Worm (Caenorhabditis elegans) whole organism, L1 larva: ENCODE data around the gene F22E5.2.
A peak's percentile ranks its signal among the peaks of the same experiment; 100 is the strongest.

Source experiments
- C04F5.9 ChIP-seq: sonication (generic microtip); optimal IDR thresholded peaks from 2 replicates; lab custom pipeline; 2016; ENCODE audit warnings: missing genetic modification characterization, missing compliant biosample characterization
- C34B4.2 ChIP-seq: sonication (generic microtip); optimal IDR thresholded peaks from 2 replicates; lab custom pipeline; 2017; ENCODE audit warnings: mild to moderate bottlenecking, missing genetic modification characterization, missing compliant biosample characterization
- Y116A8C.19 ChIP-seq: sonication (generic microtip); optimal IDR thresholded peaks from 2 replicates; lab custom pipeline; 2016; ENCODE audit warnings: missing compliant biosample characterization, missing genetic modification characterization, borderline replicate concordance
- aha-1 ChIP-seq: fragments of 150-350 bp; optimal IDR thresholded peaks from 2 replicates; lab custom pipeline; 2014; ENCODE audit warnings: missing biosample characterization, missing genetic modification characterization
- blmp-1 ChIP-seq: fragments of 150-350 bp; optimal IDR thresholded peaks from 2 replicates; lab custom pipeline; 2014; ENCODE audit warnings: missing biosample characterization, missing genetic modification characterization
- ceh-63 ChIP-seq: fragments of 200-800 bp; sonication (Bioruptor generic); optimal IDR thresholded peaks from 2 replicates; lab custom pipeline; 2018; ENCODE audit warnings: mild to moderate bottlenecking, missing genetic modification characterization, missing compliant biosample characterization
- ceh-90 ChIP-seq: sonication (generic microtip); optimal IDR thresholded peaks from 2 replicates; lab custom pipeline; 2016; ENCODE audit warnings: missing genetic modification characterization, missing compliant biosample characterization
- ces-1 ChIP-seq: fragments of 150-350 bp; optimal IDR thresholded peaks from 2 replicates; lab custom pipeline; 2014; ENCODE audit warnings: missing biosample characterization, missing genetic modification reagents, missing genetic modification characterization
- efl-1 ChIP-seq, 4 experiments: fragments of 150-350 bp; optimal IDR thresholded peaks in 3 of 4; peaks in 1 of 4; 1 replicate in 1 of 4; 2 replicates in 3 of 4; lab custom pipeline; 2014; ENCODE audit warnings: missing biosample characterization in 2 of 4, missing genetic modification characterization in 2 of 4, missing genetic modification reagents in 2 of 4
- egl-27 ChIP-seq, 2 experiments: fragments of 150-350 bp in 1 of 2; sonication (generic microtip); optimal IDR thresholded peaks; 3 replicates each; lab custom pipeline; 2017 to 2018; ENCODE audit warnings: missing biosample characterization in 2 of 2, missing genetic modification characterization in 2 of 2, missing genetic modification reagents in 2 of 2
- elt-2 ChIP-seq: sonication (generic microtip); optimal IDR thresholded peaks from 2 replicates; lab custom pipeline; 2016; ENCODE audit warnings: missing genetic modification characterization, mild to moderate bottlenecking, inconsistent platforms, missing compliant biosample characterization, missing genetic modification reagents
- elt-3 ChIP-seq, 6 experiments: fragments of 150-350 bp in 1 of 6; sonication (generic microtip); optimal IDR thresholded peaks; 2 replicates each; lab custom pipeline; 2017 to 2018; ENCODE audit warnings: missing biosample characterization in 6 of 6, missing genetic modification characterization in 6 of 6, inconsistent platforms in 1 of 6
- ets-5 ChIP-seq: fragments of 200-800 bp; sonication (Bioruptor generic); IDR thresholded peaks from 2 replicates; pipeline ENCODE4 v1.3.6; 2022; ENCODE audit warnings: missing genetic modification characterization, missing compliant biosample characterization
- fkh-10 ChIP-seq: sonication (generic microtip); optimal IDR thresholded peaks from 2 replicates; lab custom pipeline; 2017; ENCODE audit warnings: missing biosample characterization, missing genetic modification reagents, missing genetic modification characterization
- fkh-8 ChIP-seq: sonication (generic microtip); optimal IDR thresholded peaks from 2 replicates; lab custom pipeline; 2016; ENCODE audit warnings: mild to moderate bottlenecking, missing genetic modification characterization, missing compliant biosample characterization
- hlh-4 ChIP-seq: sonication (generic microtip); optimal IDR thresholded peaks from 2 replicates; lab custom pipeline; 2016; ENCODE audit warnings: mild to moderate bottlenecking, missing genetic modification characterization, missing compliant biosample characterization
- lin-13 ChIP-seq: fragments of 150-350 bp; optimal IDR thresholded peaks from 2 replicates; lab custom pipeline; 2014; ENCODE audit warnings: missing biosample characterization, missing genetic modification reagents, missing genetic modification characterization
- lin-14 ChIP-seq: fragments of 200-800 bp; sonication (Bioruptor generic); optimal IDR thresholded peaks from 2 replicates; lab custom pipeline; 2018; ENCODE audit warnings: mild to moderate bottlenecking, missing genetic modification characterization, moderate library complexity, missing compliant biosample characterization
- lin-15B ChIP-seq: fragments of 150-350 bp; sonication (generic microtip); optimal IDR thresholded peaks from 3 replicates; lab custom pipeline; 2014; ENCODE audit warnings: missing biosample characterization, missing genetic modification characterization
- lin-39 ChIP-seq: fragments of 150-350 bp; optimal IDR thresholded peaks from 2 replicates; lab custom pipeline; 2014; ENCODE audit warnings: missing biosample characterization, missing genetic modification reagents, missing genetic modification characterization
- lir-3 ChIP-seq: sonication (generic microtip); optimal IDR thresholded peaks from 2 replicates; lab custom pipeline; 2016; ENCODE audit warnings: mild to moderate bottlenecking, missing genetic modification characterization, moderate library complexity, missing compliant biosample characterization; ENCODE audit not compliant: poor library complexity
- mdl-1 ChIP-seq, 2 experiments: fragments of 150-350 bp; optimal IDR thresholded peaks; 2 replicates each; lab custom pipeline; 2014 to 2017; ENCODE audit warnings: missing biosample characterization in 2 of 2, missing genetic modification characterization in 2 of 2, inconsistent platforms in 1 of 2
- nhr-19 ChIP-seq: fragments of 200-800 bp; sonication (Bioruptor generic); conservative IDR thresholded peaks from 2 replicates; pipeline ENCODE4 v1.3.6; 2022; ENCODE audit warnings: missing genetic modification characterization, missing compliant biosample characterization
- nhr-47 ChIP-seq: sonication (generic microtip); optimal IDR thresholded peaks from 2 replicates; lab custom pipeline; 2016; ENCODE audit warnings: mild to moderate bottlenecking, missing genetic modification characterization, moderate library complexity, missing compliant biosample characterization
- nhr-90 ChIP-seq: sonication (generic microtip); optimal IDR thresholded peaks from 2 replicates; lab custom pipeline; 2016; ENCODE audit warnings: mild to moderate bottlenecking, missing genetic modification characterization, missing compliant biosample characterization; ENCODE audit not compliant: poor library complexity
- rnt-1 ChIP-seq: sonication (generic microtip); optimal IDR thresholded peaks from 2 replicates; lab custom pipeline; 2016; ENCODE audit warnings: mild to moderate bottlenecking, missing genetic modification characterization, moderate library complexity, missing compliant biosample characterization
- skn-1 ChIP-seq: fragments of 150-350 bp; optimal IDR thresholded peaks from 2 replicates; lab custom pipeline; 2014; ENCODE audit warnings: missing biosample characterization, missing genetic modification characterization
- snu-23 ChIP-seq: sonication (generic microtip); optimal IDR thresholded peaks from 2 replicates; lab custom pipeline; 2016; ENCODE audit warnings: missing genetic modification characterization, missing compliant biosample characterization
- swsn-7 ChIP-seq: sonication (generic microtip); optimal IDR thresholded peaks from 2 replicates; lab custom pipeline; 2016; ENCODE audit warnings: missing genetic modification characterization, missing compliant biosample characterization
- tbx-2 ChIP-seq: sonication (generic microtip); optimal IDR thresholded peaks from 2 replicates; lab custom pipeline; 2016; ENCODE audit warnings: missing genetic modification characterization, missing compliant biosample characterization
- unc-62 ChIP-seq: fragments of 150-350 bp; optimal IDR thresholded peaks from 2 replicates; lab custom pipeline; 2014; ENCODE audit warnings: missing biosample characterization, missing genetic modification reagents, missing genetic modification characterization
- unc-86 ChIP-seq: sonication (generic microtip); optimal IDR thresholded peaks from 2 replicates; lab custom pipeline; 2016; ENCODE audit warnings: missing genetic modification characterization, missing compliant biosample characterization
- unc-98 ChIP-seq: fragments of 200-800 bp; sonication (Bioruptor generic); IDR thresholded peaks from 2 replicates; pipeline ENCODE4 v1.3.6; 2022; ENCODE audit warnings: missing genetic modification characterization, missing compliant biosample characterization
- ztf-11 ChIP-seq, 2 experiments: sonication (generic microtip); optimal IDR thresholded peaks; 2 replicates each; lab custom pipeline; 2016 to 2017; ENCODE audit warnings: missing genetic modification characterization in 2 of 2, missing biosample characterization in 1 of 2, missing compliant biosample characterization in 1 of 2

The F22E5.2 gene

ce11 chrII:2690080-2690479 lies 24.9 kb downstream of the F22E5.2 start, which contains the start of gene nspf-3:
nspf-3 (minus strand) TSS chrII:2690180.
- TF ChIP-seq rnt-1 (tag; lab: Kevin White, UChicago) (no peak), fkh-10 (GFP tag; lab: Kevin White, UChicago) (no peak), lin-15B (tag; lab: Kevin White, UChicago) (no peak), skn-1 (no peak), unc-86 (tag; lab: Kevin White, UChicago) (no peak), C04F5.9 (tag; lab: Kevin White, UChicago) (no peak), mdl-1 (tag; optimal IDR thresholded peaks at IDR 0.05; lab: Kevin White, UChicago) (no peak), elt-3 (tag; optimal IDR thresholded peaks at IDR 0.05; lab: Kevin White, UChicago) (no peak)

DNA sequence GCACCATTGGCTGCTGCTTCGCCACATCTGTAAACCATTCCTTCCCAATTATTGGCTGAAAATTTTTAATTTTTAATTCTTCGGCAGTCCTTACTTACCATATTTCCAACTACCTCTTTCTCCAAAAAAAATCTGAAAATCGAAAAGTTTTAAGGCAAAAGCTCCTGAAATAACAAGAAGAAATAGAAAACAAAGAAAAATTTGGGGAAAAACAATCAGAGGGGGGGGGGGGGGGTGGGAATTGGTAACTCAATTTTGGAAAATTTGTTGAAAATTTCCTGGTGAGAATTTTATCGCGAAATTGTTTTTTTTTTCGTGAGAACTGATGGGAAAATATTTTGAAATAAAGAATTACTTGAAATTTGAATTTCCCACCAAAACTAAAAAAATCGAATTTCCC lies 27.3 kb downstream of the F22E5.2 start, which contains the start of gene set-11:
Gene set-11 (minus strand): TSS at position 101 of the 400 bp plus-strand sequence.
- TF ChIP-seq tbx-2 (tag; lab: Kevin White, UChicago) (no peak), snu-23 (GFP tag; lab: Kevin White, UChicago) (no peak), ceh-63 (GFP tag; lab: Kevin White, UChicago) (no peak), egl-27 (tag; optimal IDR thresholded peaks at IDR 0.05; lab: Kevin White, UChicago) (no peak)
- TF ChIP-seq, all 84 proteins: peak for 0

DNA sequence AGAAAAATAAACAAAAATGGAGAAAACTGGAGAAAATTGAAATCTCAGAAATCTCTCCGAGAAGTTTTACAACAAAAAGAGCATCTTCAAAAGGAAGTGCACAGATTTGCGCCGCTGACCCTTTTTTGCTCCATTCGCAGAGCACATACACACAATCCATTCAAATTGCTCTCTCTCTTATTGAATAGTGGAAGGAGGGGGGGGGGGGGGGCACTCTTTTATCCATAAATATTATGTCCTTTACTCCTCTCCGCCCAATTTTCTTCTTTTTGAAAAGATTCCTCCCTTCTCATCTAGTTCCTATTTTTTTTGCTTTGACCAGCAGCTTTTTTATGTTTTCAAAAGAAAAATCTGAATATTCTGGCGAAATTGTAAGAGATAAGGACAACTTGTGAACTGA lies 29.9 kb downstream of the F22E5.2 start:
- TF ChIP-seq lin-39 (tag; lab: Kevin White, UChicago) (no peak), fkh-8 (tag; lab: Kevin White, UChicago) (no peak), unc-62 (GFP tag; lab: Kevin White, UChicago) (no peak), efl-1 (optimal IDR thresholded peaks at IDR 0.05; lab: Kevin White, UChicago) (no peak), efl-1 (GFP tag; optimal IDR thresholded peaks at IDR 0.05 in 1 of 2; lab: Kevin White, UChicago) (peak in 1 of 2 experiments; percentile 88), Y116A8C.19 (no peak), lir-3 (tag; lab: Kevin White, UChicago) (no peak), nhr-90 (tag; lab: Kevin White, UChicago) (no peak), lin-14 (GFP tag; lab: Kevin White, UChicago) (peak; percentile 57), blmp-1 (tag; lab: Kevin White, UChicago) (no peak), ceh-90 (tag; lab: Kevin White, UChicago) (no peak), nhr-19 (no peak), fkh-10 (GFP tag; lab: Kevin White, UChicago) (peak; percentile 33), C34B4.2 (tag; lab: Kevin White, UChicago) (no peak), ets-5 (GFP tag; lab: Robert Waterston, UW) (no peak), lin-13 (GFP tag; lab: Kevin White, UChicago) (no peak), swsn-7 (no peak)

DNA sequence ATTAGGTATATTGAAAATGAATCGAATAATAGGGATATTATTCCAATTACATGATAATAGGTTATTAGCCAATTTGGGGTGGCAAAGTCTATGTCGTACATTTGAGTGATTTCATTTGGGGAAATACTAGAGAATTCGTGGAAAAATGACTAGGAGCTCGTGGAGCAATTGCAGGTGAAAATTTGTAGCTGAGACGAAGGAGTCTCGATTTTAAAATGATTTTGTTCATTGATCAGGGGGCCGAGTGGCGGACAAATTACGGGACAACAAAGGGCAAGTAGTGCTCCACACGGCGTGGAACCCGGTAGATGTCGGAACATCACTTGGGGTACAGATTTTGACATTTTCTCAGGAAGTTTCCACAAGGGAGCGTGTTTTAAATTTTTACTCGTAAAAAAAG lies 33.2 kb downstream of the F22E5.2 start, which contains the start of gene sri-62:
Gene sri-62 (minus strand): TSS at position 101 of the 400 bp plus-strand sequence.
- TF ChIP-seq elt-2 (no peak), ztf-11 (tag; optimal IDR thresholded peaks at IDR 0.05; lab: Kevin White, UChicago) (no peak), unc-98 (GFP tag; lab: Robert Waterston, UW) (no peak), nhr-47 (no peak), aha-1 (tag; lab: Kevin White, UChicago) (no peak)

- TF ChIP-seq aha-1 (tag; lab: Kevin White, UChicago) (no peak), ces-1 (GFP tag; lab: Kevin White, UChicago) (no peak), hlh-4 (tag; lab: Kevin White, UChicago) (peak; percentile 77)
Measured at ce11 chrII:2700229-2700628, 35.0 kb downstream of the F22E5.2 start, which contains the start of gene sri-61. sri-61 (minus strand) TSS chrII:2700329.
